Fruit fly (Drosophila melanogaster) whole organism, embryonic: ENCODE measurements around the gene Adh.

Experiments used
- Antp ChIP-seq: fragments of 200-800 bp; sonication (Bioruptor generic); optimal IDR thresholded peaks from 3 replicates; lab custom pipeline; 2016; ENCODE audit warnings: missing biosample characterization, missing genetic modification characterization
- Atf-2 ChIP-seq: fragments of 200-800 bp; sonication (Bioruptor generic); optimal IDR thresholded peaks from 2 replicates; lab custom pipeline; 2016; ENCODE audit warnings: missing biosample characterization, missing genetic modification characterization
- Atf6 ChIP-seq: fragments of 200-800 bp; sonication (Bioruptor generic); IDR thresholded peaks from 2 replicates; pipeline ENCODE4 v1.3.6; 2022; ENCODE audit warnings: missing biosample characterization, missing genetic modification characterization
- CG10209 ChIP-seq: fragments of 200-800 bp; sonication (Bioruptor generic); optimal IDR thresholded peaks from 3 replicates; lab custom pipeline; 2017; ENCODE audit warnings: missing biosample characterization, mild to moderate bottlenecking, missing genetic modification characterization, missing genetic modification reagents
- CG10431 ChIP-seq: fragments of 200-800 bp; sonication (Bioruptor generic); optimal IDR thresholded peaks from 3 replicates; lab custom pipeline; 2018; ENCODE audit warnings: missing biosample characterization, mild to moderate bottlenecking, missing genetic modification characterization
- CG11504 ChIP-seq: fragments of 200-800 bp; sonication (Bioruptor generic); optimal IDR thresholded peaks from 3 replicates; lab custom pipeline; 2019; ENCODE audit warnings: missing biosample characterization, mild to moderate bottlenecking, missing genetic modification characterization, moderate library complexity
- CG12744 ChIP-seq: fragments of 200-800 bp; sonication (Bioruptor generic); optimal IDR thresholded peaks from 2 replicates; lab custom pipeline; 2016; ENCODE audit warnings: missing biosample characterization, missing genetic modification characterization
- CG12769 ChIP-seq: fragments of 200-800 bp; sonication (Bioruptor generic); optimal IDR thresholded peaks from 2 replicates; lab custom pipeline; 2019; ENCODE audit warnings: missing biosample characterization, mild to moderate bottlenecking, missing genetic modification characterization, moderate library complexity
- CG1647 ChIP-seq: fragments of 200-800 bp; sonication (Bioruptor generic); optimal IDR thresholded peaks from 3 replicates; lab custom pipeline; 2016; ENCODE audit warnings: missing biosample characterization, missing genetic modification characterization
- CG17186 ChIP-seq: fragments of 200-800 bp; sonication (Bioruptor generic); optimal IDR thresholded peaks from 3 replicates; lab custom pipeline; 2017; ENCODE audit warnings: missing biosample characterization, missing genetic modification reagents, missing genetic modification characterization
- CG2712 ChIP-seq: fragments of 200-800 bp; optimal IDR thresholded peaks from 3 replicates; lab custom pipeline; 2019; ENCODE audit warnings: missing biosample characterization, mild to moderate bottlenecking, missing genetic modification characterization, moderate library complexity
- CG3065 ChIP-seq: fragments of 200-800 bp; sonication (Bioruptor generic); optimal IDR thresholded peaks from 2 replicates; lab custom pipeline; 2016; ENCODE audit warnings: missing biosample characterization, missing genetic modification characterization
- CG32532 ChIP-seq: fragments of 200-800 bp; sonication (Bioruptor generic); IDR thresholded peaks from 2 replicates; pipeline ENCODE4 v1.3.6; 2022; ENCODE audit warnings: missing biosample characterization, missing genetic modification characterization
- CG3281 ChIP-seq: fragments of 200-800 bp; sonication (Bioruptor generic); optimal IDR thresholded peaks from 3 replicates; lab custom pipeline; 2017; ENCODE audit warnings: missing biosample characterization, mild to moderate bottlenecking, missing genetic modification characterization
- CG3407 ChIP-seq: fragments of 200-800 bp; sonication (Bioruptor generic); optimal IDR thresholded peaks from 2 replicates; lab custom pipeline; 2018; ENCODE audit warnings: missing biosample characterization, mild to moderate bottlenecking, missing genetic modification characterization
- CG6765 ChIP-seq: fragments of 200-800 bp; sonication (Bioruptor generic); optimal IDR thresholded peaks from 3 replicates; lab custom pipeline; 2017; ENCODE audit warnings: missing biosample characterization, mild to moderate bottlenecking, missing genetic modification characterization
- CG8388 ChIP-seq: fragments of 200-800 bp; sonication (Bioruptor generic); optimal IDR thresholded peaks from 2 replicates; lab custom pipeline; 2019; ENCODE audit warnings: missing biosample characterization, mild to moderate bottlenecking, missing genetic modification characterization, moderate library complexity
- CG8944 ChIP-seq: fragments of 200-800 bp; sonication (Bioruptor generic); optimal IDR thresholded peaks from 3 replicates; lab custom pipeline; 2016; ENCODE audit warnings: missing biosample characterization, missing genetic modification characterization
- CG9727 ChIP-seq: fragments of 200-800 bp; sonication (Bioruptor generic); optimal IDR thresholded peaks from 3 replicates; lab custom pipeline; 2017; ENCODE audit warnings: missing biosample characterization, mild to moderate bottlenecking, missing genetic modification characterization
- CrebB ChIP-seq: fragments of 200-800 bp; sonication (Bioruptor generic); optimal IDR thresholded peaks from 3 replicates; lab custom pipeline; 2018; ENCODE audit warnings: missing biosample characterization, mild to moderate bottlenecking, missing genetic modification characterization
- Deaf1 ChIP-seq: fragments of 200-800 bp; optimal IDR thresholded peaks from 3 replicates; lab custom pipeline; 2019; ENCODE audit warnings: missing biosample characterization, mild to moderate bottlenecking, missing genetic modification characterization, moderate library complexity
- Drgx ChIP-seq: fragments of 200-800 bp; sonication (Bioruptor generic); IDR thresholded peaks from 2 replicates; pipeline ENCODE4 v1.3.6; 2022; ENCODE audit warnings: missing biosample characterization, missing genetic modification characterization
- Hr3 ChIP-seq: fragments of 200-800 bp; sonication (Bioruptor generic); optimal IDR thresholded peaks from 3 replicates; lab custom pipeline; 2016; ENCODE audit warnings: missing biosample characterization, missing genetic modification characterization
- Kr ChIP-seq: fragments of 200-800 bp; sonication (Bioruptor generic); optimal IDR thresholded peaks from 2 replicates; lab custom pipeline; 2017; ENCODE audit warnings: missing biosample characterization, mild to moderate bottlenecking, missing genetic modification characterization
- Lim3 ChIP-seq: fragments of 200-800 bp; sonication (Bioruptor generic); IDR thresholded peaks from 2 replicates; pipeline ENCODE4 v1.3.6; 2022; ENCODE audit warnings: missing biosample characterization, missing genetic modification characterization
- MESR4 ChIP-seq: fragments of 200-800 bp; sonication (Bioruptor generic); optimal IDR thresholded peaks from 2 replicates; lab custom pipeline; 2018; ENCODE audit warnings: missing biosample characterization, mild to moderate bottlenecking, missing genetic modification characterization, moderate library complexity
- Mad ChIP-seq: fragments of 200-800 bp; sonication (Bioruptor generic); optimal IDR thresholded peaks from 2 replicates; lab custom pipeline; 2016; ENCODE audit warnings: missing biosample characterization, missing genetic modification characterization
- Nf-YC ChIP-seq: fragments of 200-800 bp; optimal IDR thresholded peaks from 3 replicates; lab custom pipeline; 2019; ENCODE audit warnings: missing biosample characterization, mild to moderate bottlenecking, missing genetic modification characterization, moderate library complexity
- Sox100B ChIP-seq: fragments of 200-800 bp; sonication (Bioruptor generic); optimal IDR thresholded peaks from 3 replicates; lab custom pipeline; 2018; ENCODE audit warnings: missing biosample characterization, mild to moderate bottlenecking, missing genetic modification characterization
- ap ChIP-seq: fragments of 200-800 bp; sonication (Bioruptor generic); IDR thresholded peaks from 2 replicates; pipeline ENCODE4 v1.3.6; 2022; ENCODE audit warnings: missing biosample characterization, missing genetic modification characterization
- bigmax ChIP-seq: fragments of 200-800 bp; sonication (Bioruptor generic); optimal IDR thresholded peaks from 2 replicates; lab custom pipeline; 2018; ENCODE audit warnings: missing biosample characterization, mild to moderate bottlenecking, missing genetic modification characterization
- cato ChIP-seq: fragments of 200-800 bp; sonication (Bioruptor generic); optimal IDR thresholded peaks from 2 replicates; lab custom pipeline; 2016; ENCODE audit warnings: missing biosample characterization, missing genetic modification characterization, borderline replicate concordance
- chif ChIP-seq, 2 experiments: fragments of 200-800 bp; sonication (Bioruptor generic); optimal IDR thresholded peaks; 3 replicates each; lab custom pipeline; 2016; ENCODE audit warnings: missing biosample characterization in 2 of 2, missing genetic modification characterization in 2 of 2
- chn ChIP-seq: fragments of 200-800 bp; sonication (Bioruptor generic); optimal IDR thresholded peaks from 2 replicates; lab custom pipeline; 2016; ENCODE audit warnings: missing biosample characterization, missing genetic modification characterization
- dimm ChIP-seq: fragments of 200-800 bp; sonication (Bioruptor generic); IDR thresholded peaks from 2 replicates; pipeline ENCODE4 v1.3.6; 2022; ENCODE audit warnings: missing biosample characterization, missing genetic modification characterization
- dpn ChIP-seq, 2 experiments: fragments of 200-800 bp; sonication (Bioruptor generic); optimal IDR thresholded peaks; 3 replicates each; lab custom pipeline; 2016; ENCODE audit warnings: missing biosample characterization in 2 of 2, missing genetic modification characterization in 2 of 2
- grn ChIP-seq: fragments of 200-800 bp; sonication (Bioruptor generic); optimal IDR thresholded peaks from 3 replicates; lab custom pipeline; 2017; ENCODE audit warnings: missing biosample characterization, missing genetic modification characterization
- ind ChIP-seq: fragments of 200-800 bp; sonication (Bioruptor generic); optimal IDR thresholded peaks from 3 replicates; lab custom pipeline; 2016; ENCODE audit warnings: missing biosample characterization, missing genetic modification characterization
- klu ChIP-seq: fragments of 200-800 bp; sonication (Bioruptor generic); IDR thresholded peaks from 2 replicates; pipeline ENCODE4 v1.3.6; 2022; ENCODE audit warnings: missing biosample characterization, missing genetic modification characterization
- knrl ChIP-seq: fragments of 200-800 bp; sonication (Bioruptor generic); IDR thresholded peaks from 3 replicates; pipeline ENCODE4 v1.3.6; 2022; ENCODE audit warnings: missing biosample characterization, missing genetic modification characterization; ENCODE audit not compliant: partially characterized antibody
- mirr ChIP-seq: fragments of 200-800 bp; sonication (Bioruptor generic); optimal IDR thresholded peaks from 3 replicates; lab custom pipeline; 2018; ENCODE audit warnings: missing biosample characterization, mild to moderate bottlenecking, missing genetic modification characterization
- org-1 ChIP-seq: fragments of 200-800 bp; sonication (Bioruptor generic); optimal IDR thresholded peaks from 2 replicates; lab custom pipeline; 2017; ENCODE audit warnings: missing biosample characterization, missing genetic modification characterization
- prd ChIP-seq, 3 experiments: fragments of >200 bp in 2 of 3; fragments of 200-800 bp in 1 of 3; sonication (Bioruptor generic) in 1 of 3; optimal IDR thresholded peaks in 2 of 3; IDR thresholded peaks in 1 of 3; 2 replicates in 2 of 3; 3 replicates in 1 of 3; pipeline versions ENCODE4 v1.3.6 to Lab custom; 2017 to 2022; ENCODE audit warnings: missing biosample characterization in 1 of 3, missing genetic modification characterization in 1 of 3
- scrt ChIP-seq: fragments of 200-800 bp; sonication (Bioruptor generic); optimal IDR thresholded peaks from 2 replicates; lab custom pipeline; 2018; ENCODE audit warnings: missing biosample characterization, mild to moderate bottlenecking, missing genetic modification characterization, moderate library complexity
- sens-2 ChIP-seq: fragments of 200-800 bp; sonication (Bioruptor generic); IDR thresholded peaks from 2 replicates; pipeline ENCODE4 v1.3.6; 2022; ENCODE audit warnings: missing biosample characterization, missing genetic modification characterization
- seq ChIP-seq: fragments of 200-800 bp; sonication (Bioruptor generic); IDR thresholded peaks from 2 replicates; pipeline ENCODE4 v1.3.6; 2022; ENCODE audit warnings: missing biosample characterization, missing genetic modification characterization
- tll ChIP-seq, 2 experiments: fragments of 200-800 bp in 1 of 2; fragments of >200 bp in 1 of 2; sonication (Bioruptor generic) in 1 of 2; optimal IDR thresholded peaks; 2 replicates each; lab custom pipeline; 2017 to 2019; ENCODE audit warnings: missing biosample characterization in 2 of 2, missing genetic modification characterization in 2 of 2, mild to moderate bottlenecking in 1 of 2, moderate library complexity in 1 of 2
- ttk ChIP-seq: fragments of 200-800 bp; sonication (Bioruptor generic); IDR thresholded peaks from 2 replicates; pipeline ENCODE4 v2.1.2; 2022; ENCODE audit warnings: missing biosample characterization, missing genetic modification characterization
- wor ChIP-seq: fragments of 200-800 bp; sonication (Bioruptor generic); IDR thresholded peaks from 2 replicates; pipeline ENCODE4 v1.3.6; 2022; ENCODE audit warnings: missing biosample characterization, missing genetic modification characterization

The Adh gene

DNA sequence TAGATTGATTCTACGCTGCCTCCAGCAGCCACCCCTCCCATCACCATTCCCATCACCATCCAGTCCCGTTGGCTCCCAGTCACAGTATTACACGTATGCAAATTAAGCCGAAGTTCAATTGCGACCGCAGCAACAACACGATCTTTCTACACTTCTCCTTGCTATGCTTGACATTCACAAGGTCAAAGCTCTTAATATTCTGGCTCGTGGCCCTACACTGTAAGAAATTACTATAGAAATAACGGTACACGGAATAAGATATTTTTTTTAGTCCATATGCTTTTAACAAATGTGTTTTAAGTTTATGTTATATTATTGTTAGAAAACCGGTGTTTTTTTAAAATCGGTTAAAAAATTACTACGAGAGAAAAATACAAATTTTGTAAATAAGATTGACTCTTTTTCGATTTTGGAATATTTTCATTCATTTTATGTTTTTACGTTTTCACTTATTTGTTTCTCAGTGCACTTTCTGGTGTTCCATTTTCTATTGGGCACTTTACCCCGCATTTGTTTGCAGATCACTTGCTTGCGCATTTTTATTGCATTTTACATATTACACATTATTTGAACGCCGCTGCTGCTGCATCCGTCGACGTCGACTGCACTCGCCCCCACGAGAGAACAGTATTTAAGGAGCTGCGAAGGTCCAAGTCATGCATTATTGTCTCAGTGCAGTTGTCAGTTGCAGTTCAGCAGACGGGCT, at the start of gene Adh, which contains the start of gene Adhr (continued):
- TF ChIP-seq mirr (GFP tag; lab: Kevin White, UChicago) (no peak), CG3407 (GFP tag; lab: Kevin White, UChicago) (peak; percentile 46), wor (GFP tag; lab: Robert Waterston, UW) (peak; percentile 55), CrebB (tag; lab: Kevin White, UChicago) (peak; percentile 41), dpn (GFP tag; optimal IDR thresholded peaks at IDR 0.05; lab: Kevin White, UChicago) (peak; percentile 54 to 71), grn (no peak), Atf6 (peak; percentile 78), CG12744 (peak; percentile 53), Kr (no peak), cato (GFP tag; lab: Kevin White, UChicago) (no peak), CG6765 (peak; percentile 65), Deaf1 (tag; lab: Kevin White, UChicago) (peak; percentile 53), CG11504 (tag; lab: Kevin White, UChicago) (peak; percentile 89), CG17186 (GFP tag; lab: Kevin White, UChicago) (no peak), CG3065 (GFP tag; lab: Kevin White, UChicago) (no peak), CG8944 (GFP tag; lab: Kevin White, UChicago) (peak; percentile 47), Drgx (GFP tag; lab: Robert Waterston, UW) (peak; percentile 77; the same call in 1 of the 2 replicates), Sox100B (GFP tag; lab: Kevin White, UChicago) (peak; percentile 80), CG9727 (GFP tag; lab: Kevin White, UChicago) (peak; percentile 80), CG1647 (GFP tag; lab: Kevin White, UChicago) (no peak), CG10209 (GFP tag; lab: Kevin White, UChicago) (peak; percentile 77), klu (GFP tag; lab: Robert Waterston, UW) (peak; percentile 71), chn (GFP tag; lab: Kevin White, UChicago) (peak; percentile 33), chif (GFP tag; optimal IDR thresholded peaks at IDR 0.05; lab: Kevin White, UChicago) (peak; percentile 40 to 81), bigmax (GFP tag; lab: Kevin White, UChicago) (no peak), dimm (GFP tag; lab: Robert Waterston, UW) (no peak), Atf-2 (GFP tag; lab: Kevin White, UChicago) (peak; percentile 51), ttk (GFP tag; lab: Robert Waterston, UW) (peak; percentile 62), tll (GFP tag; optimal IDR thresholded peaks at IDR 0.05; lab: Kevin White, UChicago) (no peak), CG12769 (tag; lab: Kevin White, UChicago) (peak; percentile 10), MESR4 (no peak), CG8388 (peak; percentile 82), org-1 (GFP tag; lab: Kevin White, UChicago) (peak; percentile 70), prd (optimal IDR thresholded peaks at IDR 0.05; lab: Kevin White, UChicago) (no peak), prd (GFP tag; IDR thresholded peaks at IDR 0.05; lab: Robert Waterston, UW) (peak; percentile 78), scrt (GFP tag; lab: Kevin White, UChicago) (peak; percentile 58), seq (peak; percentile 27; the same call in 1 of the 2 replicates), Hr3 (GFP tag; lab: Kevin White, UChicago) (peak; percentile 73), Lim3 (GFP tag; lab: Robert Waterston, UW) (no peak), Antp (GFP tag; lab: Kevin White, UChicago) (peak; percentile 23), CG2712 (tag; lab: Kevin White, UChicago) (peak; percentile 80), ind (peak; percentile 67), CG3281 (GFP tag; lab: Kevin White, UChicago) (peak; percentile 86), Mad (GFP tag; lab: Kevin White, UChicago) (no peak), CG32532 (GFP tag; lab: Robert Waterston, UW) (peak; percentile 85), ap (GFP tag; lab: Robert Waterston, UW) (no peak), sens-2 (GFP tag; lab: Robert Waterston, UW) (peak; percentile 36; the same call in 1 of the 2 replicates), CG10431 (GFP tag; lab: Kevin White, UChicago) (no peak), knrl (GFP tag; lab: Robert Waterston, UW) (no peak), Nf-YC (peak; percentile 61)
